Worm (Caenorhabditis elegans): ENCODE results near the gene Y54F10BM.9.
A peak's percentile ranks its signal among the peaks of the same experiment; 100 is the strongest.

DNA sequence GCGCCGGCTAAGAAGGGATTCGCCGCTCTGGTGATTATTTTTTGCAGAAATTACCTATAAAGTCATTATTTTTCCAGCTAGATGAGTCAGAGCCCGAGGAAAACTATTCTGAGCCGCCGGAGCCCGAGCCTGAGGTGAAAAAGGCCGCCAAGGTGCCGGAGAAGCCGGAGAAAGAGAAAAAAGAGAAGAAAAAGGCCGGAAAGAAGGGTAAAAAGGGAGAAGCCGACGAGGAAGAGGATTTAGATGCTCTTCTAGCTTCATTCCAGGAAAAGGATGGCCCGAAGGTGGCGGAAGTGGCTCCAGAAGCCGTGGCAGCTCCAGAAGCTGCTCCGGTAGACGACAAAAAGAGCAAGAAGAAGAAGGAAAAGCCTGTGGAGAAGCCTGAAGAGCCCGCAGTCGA lies 10.0 kb upstream of the Y54F10BM.9 start:
- no peak for TF ChIP-seq T22C8.4 (GFP tag; IDR thresholded peaks at IDR 0.05)
- TF ChIP-seq med-1 (GFP tag; optimal IDR thresholded peaks at IDR 0.05; ENCODE audit: insufficient read depth) = no peak
- TF ChIP-seq flt-1 (GFP tag; IDR thresholded peaks at IDR 0.05) = no peak
- no peak for TF ChIP-seq ztf-23 (GFP tag; IDR thresholded peaks at IDR 0.05)
- no peak for TF ChIP-seq ref-1 (GFP tag; conservative IDR thresholded peaks at IDR 0.05)
- TF ChIP-seq cog-1 (tag; optimal IDR thresholded peaks at IDR 0.05) = no peak
- TF ChIP-seq ztf-29 (GFP tag; IDR thresholded peaks at IDR 0.05) = no peak
- 0 out of 2 replicates have a peak, but pooled peaks have one; percentile 5 for TF ChIP-seq tab-1 (GFP tag; IDR thresholded peaks at IDR 0.05)
- no peak for TF ChIP-seq klf-2 (GFP tag; conservative IDR thresholded peaks at IDR 0.05)
